Fruit fly (Drosophila melanogaster): ENCODE data around the gene CG43844.

Gene CG43844

DNA sequence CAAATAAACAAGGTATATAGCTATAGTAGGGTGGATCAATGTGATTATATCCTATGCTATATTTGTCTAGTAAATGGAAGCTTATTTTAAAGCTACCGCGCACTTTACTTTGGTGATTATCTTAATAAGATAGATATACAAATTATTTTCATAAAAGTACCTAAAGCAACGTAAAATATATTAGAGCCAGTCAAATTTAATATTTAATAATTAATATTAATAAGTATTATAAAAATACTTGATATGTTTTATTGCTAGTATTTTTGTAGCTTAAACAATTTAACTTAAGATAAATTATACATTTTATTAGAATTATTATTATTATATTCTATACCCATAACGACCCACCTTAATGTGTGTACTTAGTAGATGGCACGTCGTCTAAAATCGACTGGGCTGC, 49.7 kb upstream of the CG43844 start (continued):
- peak; percentile 79 for TF ChIP-seq CG15336 (GFP tag; IDR thresholded peaks at IDR 0.05)
- TF ChIP-seq Sox102F (GFP tag; optimal IDR thresholded peaks at IDR 0.05), result no peak
- TF ChIP-seq pdm3 (GFP tag; optimal IDR thresholded peaks at IDR 0.05), result peak; percentile 35
- TF ChIP-seq fd85E (GFP tag; optimal IDR thresholded peaks at IDR 0.05), result no peak
- peak; percentile 24 for TF ChIP-seq Met (GFP tag; optimal IDR thresholded peaks at IDR 0.05)
- peak; percentile 68 for TF ChIP-seq CG3919 (GFP tag; optimal IDR thresholded peaks at IDR 0.05)
- peak; percentile 23 for TF ChIP-seq CG31627 (GFP tag; optimal IDR thresholded peaks at IDR 0.05)
- peak; percentile 10 for TF ChIP-seq CG1621 (tag; optimal IDR thresholded peaks at IDR 0.05)
- peak; percentile 41 for TF ChIP-seq Smox (GFP tag; optimal IDR thresholded peaks at IDR 0.05)
- TF ChIP-seq vri (GFP tag; optimal IDR thresholded peaks at IDR 0.05), result no peak
- TF ChIP-seq OdsH (GFP tag; optimal IDR thresholded peaks at IDR 0.05), result peak; percentile 69
- TF ChIP-seq Sox14 (GFP tag; optimal IDR thresholded peaks at IDR 0.05), result no peak
- peak; percentile 87 for TF ChIP-seq CG8632 (GFP tag; optimal IDR thresholded peaks at IDR 0.05)
- TF ChIP-seq CG34406 (GFP tag; optimal IDR thresholded peaks at IDR 0.05), result peak; percentile 86
- peak; percentile 80 for TF ChIP-seq CG10631 (GFP tag; optimal IDR thresholded peaks at IDR 0.05)
- 0 out of 3 replicates have a peak, but pooled peaks have one; percentile 50 for TF ChIP-seq eg (GFP tag; IDR thresholded peaks at IDR 0.05)
- TF ChIP-seq CG16779 (tag; optimal IDR thresholded peaks at IDR 0.05), result peak; percentile 35
- peak; percentile 80; the same call in 2 of the 3 replicates for TF ChIP-seq CG8119 (GFP tag; IDR thresholded peaks at IDR 0.05)
- TF ChIP-seq CG6808 (GFP tag; optimal IDR thresholded peaks at IDR 0.05), result peak; percentile 79
- peak; percentile 64 for TF ChIP-seq esn (GFP tag; optimal IDR thresholded peaks at IDR 0.05)
- TF ChIP-seq CG6792 (GFP tag; optimal IDR thresholded peaks at IDR 0.05), result peak; percentile 12
- no peak for TF ChIP-seq Ets21C (GFP tag; optimal IDR thresholded peaks at IDR 0.05)
- TF ChIP-seq Hr38 (GFP tag; optimal IDR thresholded peaks at IDR 0.05), result no peak

dm6 chr3R:21840432-21840831, 48.9 kb upstream of the CG43844 start:
- TF ChIP-seq Hr4 (GFP tag; optimal IDR thresholded peaks at IDR 0.05) (no peak), CG6854 (GFP tag; optimal IDR thresholded peaks at IDR 0.05) (no peak), svp (GFP tag) (no peak), Blimp-1 (GFP tag; optimal IDR thresholded peaks at IDR 0.05) (no peak), Sox102F (GFP tag; optimal IDR thresholded peaks at IDR 0.05) (no peak), CG15336 (GFP tag; IDR thresholded peaks at IDR 0.05) (no peak), vri (GFP tag; optimal IDR thresholded peaks at IDR 0.05) (peak; percentile 49), Met (GFP tag; optimal IDR thresholded peaks at IDR 0.05) (no peak), dac (GFP tag; optimal IDR thresholded peaks at IDR 0.05) (no peak), CG1621 (tag; optimal IDR thresholded peaks at IDR 0.05) (no peak), salr (GFP tag; optimal IDR thresholded peaks at IDR 0.05) (no peak), fd85E (GFP tag; optimal IDR thresholded peaks at IDR 0.05) (no peak), CG11762 (GFP tag; optimal IDR thresholded peaks at IDR 0.05; ENCODE audit: insufficient read depth) (no peak), Eip78C (GFP tag) (peak; percentile 17)

dm6 chr3R:21841474-21842376, 47.6 kb upstream of the CG43844 start:
- TF ChIP-seq CG6854 (GFP tag; optimal IDR thresholded peaks at IDR 0.05) (no peak), CG9139 (GFP tag; optimal IDR thresholded peaks at IDR 0.05) (peak; percentile 3), CG6276 (GFP tag; optimal IDR thresholded peaks at IDR 0.05) (no peak), Gug (GFP tag; IDR thresholded peaks at IDR 0.05) (no peak), acj6 (GFP tag; optimal IDR thresholded peaks at IDR 0.05) (peak; percentile 42), svp (GFP tag) (peak; percentile 71), CG8319 (GFP tag; optimal IDR thresholded peaks at IDR 0.05) (no peak), lz (GFP tag; optimal IDR thresholded peaks at IDR 0.05) (peak; percentile 6), CG7368 (GFP tag; optimal IDR thresholded peaks at IDR 0.05) (no peak), CG3919 (GFP tag; optimal IDR thresholded peaks at IDR 0.05) (peak; percentile 14), CG10669 (GFP tag; optimal IDR thresholded peaks at IDR 0.05) (peak; percentile 42), ss (GFP tag; optimal IDR thresholded peaks at IDR 0.05) (peak; percentile 28), CG31627 (GFP tag; optimal IDR thresholded peaks at IDR 0.05) (peak; percentile 31), Lpt (GFP tag; optimal IDR thresholded peaks at IDR 0.05) (no peak), achi (GFP tag; optimal IDR thresholded peaks at IDR 0.05) (peak; percentile 1), Blimp-1 (GFP tag; optimal IDR thresholded peaks at IDR 0.05) (no peak), CG8632 (GFP tag; optimal IDR thresholded peaks at IDR 0.05) (no peak), CG15336 (GFP tag; IDR thresholded peaks at IDR 0.05) (no peak), CG11294 (GFP tag; IDR thresholded peaks at IDR 0.05) (no peak), CG6163 (GFP tag; IDR thresholded peaks at IDR 0.05) (peak; percentile 17; the same call in 1 of the 3 replicates), Eip75B (GFP tag; optimal IDR thresholded peaks at IDR 0.05) (peak; percentile 32), fkh (GFP tag; optimal IDR thresholded peaks at IDR 0.05) (no peak), Ets21C (GFP tag; optimal IDR thresholded peaks at IDR 0.05) (no peak), CG34406 (GFP tag; optimal IDR thresholded peaks at IDR 0.05) (no peak), esn (GFP tag; optimal IDR thresholded peaks at IDR 0.05) (peak; percentile 44)

All from whole organism, prepupa.